Fruit fly (Drosophila melanogaster) whole organism, embryonic: Measurements from ENCODE around the gene unc-119.
A peak's percentile ranks its signal among the peaks of the same experiment; 100 is the strongest.

ENCODE experiments used
- ATbp ChIP-seq: fragments of 200-800 bp; sonication (Bioruptor generic); optimal IDR thresholded peaks from 2 replicates; lab custom pipeline; 2017; ENCODE audit warnings: missing biosample characterization, mild to moderate bottlenecking, missing genetic modification characterization, missing genetic modification reagents
- Awh ChIP-seq: fragments of 200-800 bp; sonication (Bioruptor generic); IDR thresholded peaks from 2 replicates; pipeline ENCODE4, ENCODE4 v1.3.6; 2022; ENCODE audit warnings: missing biosample characterization, missing genetic modification characterization
- Blimp-1 ChIP-seq: fragments of 200-800 bp; sonication (Bioruptor generic); optimal IDR thresholded peaks from 3 replicates; lab custom pipeline; 2018; ENCODE audit warnings: missing biosample characterization, missing genetic modification characterization, mild to moderate bottlenecking, moderate library complexity, missing genetic modification reagents
- CG10147 ChIP-seq: fragments of 200-800 bp; sonication (Bioruptor generic); optimal IDR thresholded peaks from 2 replicates; lab custom pipeline; 2019; ENCODE audit warnings: missing biosample characterization, mild to moderate bottlenecking, missing genetic modification characterization, moderate library complexity
- CG12299 ChIP-seq: fragments of 200-800 bp; sonication (Bioruptor generic); optimal IDR thresholded peaks from 2 replicates; lab custom pipeline; 2018; ENCODE audit warnings: missing biosample characterization, mild to moderate bottlenecking, missing genetic modification characterization
- CG13894 ChIP-seq: fragments of 200-800 bp; sonication (Bioruptor generic); optimal IDR thresholded peaks from 3 replicates; lab custom pipeline; 2018; ENCODE audit warnings: missing biosample characterization, mild to moderate bottlenecking, missing genetic modification characterization, moderate library complexity
- CG15073 ChIP-seq: fragments of 200-800 bp; sonication (Bioruptor generic); optimal IDR thresholded peaks from 2 replicates; lab custom pipeline; 2016; ENCODE audit warnings: missing biosample characterization, missing genetic modification characterization
- CG1602 ChIP-seq: fragments of 200-800 bp; sonication (Bioruptor generic); optimal IDR thresholded peaks from 3 replicates; lab custom pipeline; 2016; ENCODE audit warnings: missing biosample characterization, missing genetic modification characterization
- CG18011 ChIP-seq: fragments of 200-800 bp; sonication (Bioruptor generic); optimal IDR thresholded peaks from 2 replicates; lab custom pipeline; 2017; ENCODE audit warnings: missing biosample characterization, missing genetic modification characterization, mild to moderate bottlenecking, moderate library complexity, missing genotype
- CG18599 ChIP-seq: fragments of 200-800 bp; sonication (Bioruptor generic); optimal IDR thresholded peaks from 3 replicates; lab custom pipeline; 2017; ENCODE audit warnings: missing biosample characterization, missing genetic modification characterization, mild to moderate bottlenecking, moderate library complexity, missing genetic modification reagents
- CG18619 ChIP-seq: fragments of 200-800 bp; sonication (Bioruptor generic); optimal IDR thresholded peaks from 3 replicates; lab custom pipeline; 2017; ENCODE audit warnings: missing biosample characterization, mild to moderate bottlenecking, missing genetic modification characterization
- CG2120 ChIP-seq: fragments of 200-800 bp; sonication (Bioruptor generic); optimal IDR thresholded peaks from 3 replicates; lab custom pipeline; 2016; ENCODE audit warnings: missing biosample characterization, missing genetic modification characterization
- CG3726 ChIP-seq: fragments of 200-800 bp; sonication (Bioruptor generic); IDR thresholded peaks from 3 replicates; pipeline ENCODE4, ENCODE4 v1.3.6; 2022; ENCODE audit warnings: missing biosample characterization, missing genetic modification characterization
- CG6175 ChIP-seq: fragments of 200-800 bp; sonication (Bioruptor generic); IDR thresholded peaks from 3 replicates; pipeline ENCODE4 v1.3.6; 2022; ENCODE audit warnings: missing biosample characterization, missing genetic modification characterization
- CG6813 ChIP-seq: fragments of 200-800 bp; sonication (Bioruptor generic); optimal IDR thresholded peaks from 2 replicates; lab custom pipeline; 2017; ENCODE audit warnings: missing biosample characterization, missing genetic modification characterization, mild to moderate bottlenecking, moderate library complexity, missing genetic modification reagents
- CG7839 ChIP-seq: fragments of 200-800 bp; sonication (Bioruptor generic); optimal IDR thresholded peaks from 3 replicates; lab custom pipeline; 2018; ENCODE audit warnings: missing biosample characterization, mild to moderate bottlenecking, missing genetic modification characterization, moderate library complexity
- CG8281 ChIP-seq: fragments of 200-800 bp; sonication (Bioruptor generic); optimal IDR thresholded peaks from 2 replicates; lab custom pipeline; 2018; ENCODE audit warnings: missing biosample characterization, mild to moderate bottlenecking, missing genetic modification characterization, moderate library complexity
- CG8924 ChIP-seq: fragments of 200-800 bp; optimal IDR thresholded peaks from 3 replicates; lab custom pipeline; 2019; ENCODE audit warnings: missing biosample characterization, mild to moderate bottlenecking, missing genetic modification characterization, moderate library complexity
- Doc2 ChIP-seq: fragments of 200-800 bp; sonication (Bioruptor generic); IDR thresholded peaks from 2 replicates; pipeline ENCODE4 v1.3.6; 2022; ENCODE audit warnings: missing biosample characterization, missing genetic modification characterization
- E2f1 ChIP-seq: fragments of 200-800 bp; sonication (Bioruptor generic); IDR thresholded peaks from 2 replicates; pipeline ENCODE4 v1.3.6; 2022; ENCODE audit warnings: missing biosample characterization, missing genetic modification characterization
- HLH54F ChIP-seq: fragments of 200-800 bp; sonication (Bioruptor generic); optimal IDR thresholded peaks from 3 replicates; lab custom pipeline; 2016; ENCODE audit warnings: missing biosample characterization, missing genetic modification characterization
- PHDP ChIP-seq: fragments of 200-800 bp; sonication (Bioruptor generic); optimal IDR thresholded peaks from 3 replicates; lab custom pipeline; 2018; ENCODE audit warnings: missing biosample characterization, mild to moderate bottlenecking, missing genetic modification characterization, moderate library complexity
- Rfx ChIP-seq: fragments of 200-800 bp; sonication (Bioruptor generic); IDR thresholded peaks from 2 replicates; pipeline ENCODE4 v1.3.6; 2022; ENCODE audit warnings: missing biosample characterization, missing genetic modification characterization
- Scr ChIP-seq: fragments of 200-800 bp; sonication (Bioruptor generic); IDR thresholded peaks from 2 replicates; pipeline ENCODE4 v1.3.6; 2022; ENCODE audit warnings: missing biosample characterization, missing genetic modification characterization; ENCODE audit not compliant: partially characterized antibody
- Six4 ChIP-seq: fragments of 200-800 bp; sonication (Bioruptor generic); optimal IDR thresholded peaks from 2 replicates; lab custom pipeline; 2016; ENCODE audit warnings: missing biosample characterization, missing genetic modification characterization
- Tbp ChIP-seq: fragments of >200 bp; optimal IDR thresholded peaks from 2 replicates; lab custom pipeline; 2018; ENCODE audit warnings: missing biosample characterization, missing genetic modification characterization
- YL-1 ChIP-seq: fragments of 200-800 bp; sonication (Bioruptor generic); optimal IDR thresholded peaks from 3 replicates; lab custom pipeline; 2017; ENCODE audit warnings: missing biosample characterization, mild to moderate bottlenecking, missing genetic modification characterization
- aop ChIP-seq: fragments of 200-800 bp; sonication (Bioruptor generic); IDR thresholded peaks from 2 replicates; pipeline ENCODE4 v1.3.6; 2022; ENCODE audit warnings: missing biosample characterization, missing genetic modification characterization
- chn ChIP-seq: fragments of 200-800 bp; sonication (Bioruptor generic); optimal IDR thresholded peaks from 2 replicates; lab custom pipeline; 2016; ENCODE audit warnings: missing biosample characterization, missing genetic modification characterization
- ci ChIP-seq: fragments of 200-800 bp; sonication (Bioruptor generic); IDR thresholded peaks from 3 replicates; pipeline ENCODE4 v1.3.6; 2022; ENCODE audit warnings: missing biosample characterization, missing genetic modification characterization
- dm ChIP-seq: fragments of 200-800 bp; sonication (Bioruptor generic); optimal IDR thresholded peaks from 3 replicates; lab custom pipeline; 2016; ENCODE audit warnings: missing biosample characterization, missing genetic modification characterization
- dmrt99B ChIP-seq: fragments of 200-800 bp; sonication (Bioruptor generic); optimal IDR thresholded peaks from 2 replicates; lab custom pipeline; 2018; ENCODE audit warnings: missing biosample characterization, mild to moderate bottlenecking, missing genetic modification characterization, moderate library complexity
- fd102C ChIP-seq: fragments of 200-800 bp; sonication (Bioruptor generic); optimal IDR thresholded peaks from 2 replicates; lab custom pipeline; 2018; ENCODE audit warnings: missing biosample characterization, mild to moderate bottlenecking, missing genetic modification characterization, moderate library complexity
- fd3F ChIP-seq: fragments of 200-800 bp; sonication (Bioruptor generic); optimal IDR thresholded peaks from 2 replicates; lab custom pipeline; 2018; ENCODE audit warnings: missing biosample characterization, mild to moderate bottlenecking, missing genetic modification characterization, moderate library complexity
- gsb-n ChIP-seq: fragments of 200-800 bp; sonication (Bioruptor generic); optimal IDR thresholded peaks from 3 replicates; lab custom pipeline; 2018; ENCODE audit warnings: missing biosample characterization, mild to moderate bottlenecking, missing genetic modification characterization
- inv ChIP-seq: fragments of 200-800 bp; sonication (Bioruptor generic); IDR thresholded peaks from 2 replicates; pipeline ENCODE4 v1.3.6; 2022; ENCODE audit warnings: missing biosample characterization, missing genetic modification characterization; ENCODE audit not compliant: partially characterized antibody
- kah ChIP-seq: fragments of 200-800 bp; sonication (Bioruptor generic); optimal IDR thresholded peaks from 2 replicates; lab custom pipeline; 2018; ENCODE audit warnings: missing biosample characterization, mild to moderate bottlenecking, missing genetic modification characterization
- maf-S ChIP-seq: fragments of 200-800 bp; sonication (Bioruptor generic); optimal IDR thresholded peaks from 2 replicates; lab custom pipeline; 2016; ENCODE audit warnings: missing biosample characterization, missing genetic modification characterization
- odd ChIP-seq: fragments of 200-800 bp; sonication (Bioruptor generic); optimal IDR thresholded peaks from 2 replicates; lab custom pipeline; 2017; ENCODE audit warnings: missing biosample characterization, mild to moderate bottlenecking, missing genetic modification characterization
- onecut ChIP-seq: fragments of 200-800 bp; sonication (Bioruptor generic); IDR thresholded peaks from 2 replicates; pipeline ENCODE4 v1.3.6; 2022; ENCODE audit warnings: missing biosample characterization, missing genetic modification characterization
- org-1 ChIP-seq: fragments of 200-800 bp; sonication (Bioruptor generic); optimal IDR thresholded peaks from 2 replicates; lab custom pipeline; 2017; ENCODE audit warnings: missing biosample characterization, missing genetic modification characterization
- shn ChIP-seq: fragments of 200-800 bp; sonication (Bioruptor generic); optimal IDR thresholded peaks from 3 replicates; lab custom pipeline; 2016; ENCODE audit warnings: missing biosample characterization, missing genetic modification characterization
- so ChIP-seq: fragments of 200-800 bp; sonication (Bioruptor generic); IDR thresholded peaks from 3 replicates; pipeline ENCODE4 v1.3.6; 2022; ENCODE audit warnings: missing biosample characterization, missing genetic modification characterization
- sr ChIP-seq: fragments of 200-800 bp; sonication (Bioruptor generic); IDR thresholded peaks from 3 replicates; pipeline ENCODE4 v1.3.6; 2022; ENCODE audit warnings: missing biosample characterization, missing genetic modification characterization
- tll ChIP-seq, 2 experiments: fragments of 200-800 bp in 1 of 2; fragments of >200 bp in 1 of 2; sonication (Bioruptor generic) in 1 of 2; optimal IDR thresholded peaks; 2 replicates each; lab custom pipeline; 2017 to 2019; ENCODE audit warnings: missing biosample characterization in 2 of 2, missing genetic modification characterization in 2 of 2, mild to moderate bottlenecking in 1 of 2, moderate library complexity in 1 of 2
- ttk ChIP-seq: fragments of 200-800 bp; sonication (Bioruptor generic); IDR thresholded peaks from 2 replicates; pipeline ENCODE4 v2.1.2; 2022; ENCODE audit warnings: missing biosample characterization, missing genetic modification characterization
- wor ChIP-seq: fragments of 200-800 bp; sonication (Bioruptor generic); IDR thresholded peaks from 2 replicates; pipeline ENCODE4 v1.3.6; 2022; ENCODE audit warnings: missing biosample characterization, missing genetic modification characterization

The unc-119 gene

dm6 chrX:7332091-7332490 lies 41.0 kb upstream of the unc-119 start, which contains the start of gene CG42780:
Gene CG42780, minus strand, starts transcription at chrX:7332191.
- no peak for TF ChIP-seq CG13894 (tag; lab: Kevin White, UChicago)
- TF ChIP-seq CG8281 = no peak
- TF ChIP-seq CG6175 = no peak
- TF ChIP-seq fd3F = no peak
- TF ChIP-seq CG12299 (tag; lab: Kevin White, UChicago) = no peak
- TF ChIP-seq kah = no peak
- TF ChIP-seq Scr (GFP tag; lab: Robert Waterston, UW) = no peak
- no peak for TF ChIP-seq Tbp (GFP tag; lab: Kevin White, UChicago)
- no peak for TF ChIP-seq CG10147 (GFP tag; lab: Kevin White, UChicago)
- no peak for TF ChIP-seq Awh (GFP tag; lab: Robert Waterston, UW)
- no peak for TF ChIP-seq dm (GFP tag; lab: Kevin White, UChicago)

dm6 chrX:7328746-7329145 lies 37.6 kb upstream of the unc-119 start, which contains the start of gene Acsf3:
Gene Acsf3, plus strand, starts transcription at chrX:7329046.
- TF ChIP-seq wor (GFP tag; lab: Robert Waterston, UW) = no peak
- no peak for TF ChIP-seq CG18011 (GFP tag; lab: Kevin White, UChicago)
- TF ChIP-seq, all 482 proteins: peak for 0

- peak; percentile 94 for TF ChIP-seq E2f1 (GFP tag; lab: Robert Waterston, UW)
- peak; percentile 95 for TF ChIP-seq odd (GFP tag; lab: Kevin White, UChicago)
- peak; percentile 89 for TF ChIP-seq YL-1 (GFP tag; lab: Kevin White, UChicago)
- peak; percentile 94 for TF ChIP-seq ttk (GFP tag; lab: Robert Waterston, UW)
- peak; percentile 96 for TF ChIP-seq Six4 (GFP tag; lab: Kevin White, UChicago)
- peak; percentile 63 for TF ChIP-seq maf-S
- TF ChIP-seq HLH54F (GFP tag; lab: Kevin White, UChicago) = peak; percentile 73
- TF ChIP-seq CG8924 (tag; lab: Kevin White, UChicago) = peak; percentile 98
- peak; percentile 96 for TF ChIP-seq CG18599 (GFP tag; lab: Kevin White, UChicago)
- peak; percentile 80; the same call in 2 of the 3 replicates for TF ChIP-seq sr (GFP tag; lab: Robert Waterston, UW)
- TF ChIP-seq ci (GFP tag; lab: Robert Waterston, UW) = peak; percentile 98
- TF ChIP-seq Doc2 = peak; percentile 64; the same call in 1 of the 2 replicates
- TF ChIP-seq inv (GFP tag; lab: Robert Waterston, UW) = no peak
- TF ChIP-seq fd102C (GFP tag; lab: Kevin White, UChicago) = peak; percentile 83
- peak; percentile 93 for TF ChIP-seq Rfx
- peak; percentile 97 for TF ChIP-seq Blimp-1 (GFP tag; lab: Kevin White, UChicago)
- peak in 1 of 2 experiments; percentile 70 for TF ChIP-seq tll (GFP tag; optimal IDR thresholded peaks at IDR 0.05; lab: Kevin White, UChicago)
- TF ChIP-seq CG2120 (GFP tag; lab: Kevin White, UChicago) = peak; percentile 88
- TF ChIP-seq CG6813 (GFP tag; lab: Kevin White, UChicago) = peak; percentile 97
- TF ChIP-seq CG7839 = peak; percentile 98
- peak; percentile 91 for TF ChIP-seq CG3726 (GFP tag; lab: Robert Waterston, UW)
- peak; percentile 99 for TF ChIP-seq gsb-n
- TF ChIP-seq ATbp (GFP tag; lab: Kevin White, UChicago) = peak; percentile 97
- TF ChIP-seq dmrt99B = peak; percentile 98
- peak; percentile 92 for TF ChIP-seq CG15073 (GFP tag; lab: Kevin White, UChicago)
- peak; percentile 94 for TF ChIP-seq CG18619 (GFP tag; lab: Kevin White, UChicago)
- peak; percentile 94 for TF ChIP-seq onecut (GFP tag; lab: Robert Waterston, UW)
- TF ChIP-seq shn (GFP tag; lab: Kevin White, UChicago) = peak; percentile 44
- peak; percentile 78 for TF ChIP-seq aop
- TF ChIP-seq chn (GFP tag; lab: Kevin White, UChicago) = peak; percentile 88
- TF ChIP-seq PHDP (tag; lab: Kevin White, UChicago) = peak; percentile 97
- TF ChIP-seq org-1 (GFP tag; lab: Kevin White, UChicago) = peak; percentile 94
- TF ChIP-seq CG1602 (GFP tag; lab: Kevin White, UChicago) = peak; percentile 95
- TF ChIP-seq so (GFP tag; lab: Robert Waterston, UW) = peak; percentile 96
These were observed 33.7 kb upstream of the unc-119 start for dm6 chrX:7324816-7325246.
